Fruit fly (Drosophila melanogaster) whole organism, embryonic: ENCODE data around the gene se.

ENCODE experiments used
- ATbp ChIP-seq: fragments of 200-800 bp; sonication (Bioruptor generic); optimal IDR thresholded peaks from 2 replicates; lab custom pipeline; 2017; ENCODE audit warnings: missing biosample characterization, mild to moderate bottlenecking, missing genetic modification characterization, missing genetic modification reagents
- Atf3 ChIP-seq: fragments of 200-800 bp; sonication (Bioruptor generic); optimal IDR thresholded peaks from 3 replicates; lab custom pipeline; 2016; ENCODE audit warnings: missing biosample characterization, missing genetic modification characterization
- Bgb ChIP-seq: fragments of 200-800 bp; sonication (Bioruptor generic); IDR thresholded peaks from 2 replicates; pipeline ENCODE4 v1.3.6; 2022; ENCODE audit warnings: missing biosample characterization, missing genetic modification characterization; ENCODE audit not compliant: partially characterized antibody
- CG10654 ChIP-seq: fragments of 200-800 bp; sonication (Bioruptor generic); optimal IDR thresholded peaks from 2 replicates; lab custom pipeline; 2016; ENCODE audit warnings: missing biosample characterization, missing genetic modification characterization
- CG11456 ChIP-seq: fragments of 200-800 bp; sonication (Bioruptor generic); IDR thresholded peaks from 3 replicates; pipeline ENCODE4 v1.3.6; 2022; ENCODE audit warnings: missing biosample characterization, missing genetic modification characterization
- CG13123 ChIP-seq: fragments of 200-800 bp; sonication (Bioruptor generic); optimal IDR thresholded peaks from 2 replicates; lab custom pipeline; 2016; ENCODE audit warnings: missing biosample characterization, missing genetic modification characterization
- CG13296 ChIP-seq: fragments of 200-800 bp; sonication (Bioruptor generic); optimal IDR thresholded peaks from 3 replicates; lab custom pipeline; 2018; ENCODE audit warnings: missing biosample characterization, mild to moderate bottlenecking, missing genetic modification characterization
- CG13894 ChIP-seq: fragments of 200-800 bp; sonication (Bioruptor generic); optimal IDR thresholded peaks from 3 replicates; lab custom pipeline; 2018; ENCODE audit warnings: missing biosample characterization, mild to moderate bottlenecking, missing genetic modification characterization, moderate library complexity
- CG14860 ChIP-seq: fragments of 200-800 bp; sonication (Bioruptor generic); IDR thresholded peaks from 3 replicates; pipeline ENCODE4 v1.3.6; 2022; ENCODE audit warnings: missing biosample characterization, missing genetic modification characterization; ENCODE audit not compliant: partially characterized antibody
- CG1647 ChIP-seq: fragments of 200-800 bp; sonication (Bioruptor generic); optimal IDR thresholded peaks from 3 replicates; lab custom pipeline; 2016; ENCODE audit warnings: missing biosample characterization, missing genetic modification characterization
- CG3163 ChIP-seq: fragments of 200-800 bp; sonication (Bioruptor generic); optimal IDR thresholded peaks from 3 replicates; lab custom pipeline; 2016; ENCODE audit warnings: missing biosample characterization, missing genetic modification characterization
- CG32532 ChIP-seq: fragments of 200-800 bp; sonication (Bioruptor generic); IDR thresholded peaks from 2 replicates; pipeline ENCODE4 v1.3.6; 2022; ENCODE audit warnings: missing biosample characterization, missing genetic modification characterization
- CG34376 ChIP-seq: fragments of 200-800 bp; sonication (Bioruptor generic); optimal IDR thresholded peaks from 2 replicates; lab custom pipeline; 2018; ENCODE audit warnings: missing biosample characterization, mild to moderate bottlenecking, missing genetic modification characterization
- CG3726 ChIP-seq: fragments of 200-800 bp; sonication (Bioruptor generic); IDR thresholded peaks from 3 replicates; pipeline ENCODE4, ENCODE4 v1.3.6; 2022; ENCODE audit warnings: missing biosample characterization, missing genetic modification characterization
- CG4328 ChIP-seq: fragments of 200-800 bp; sonication (Bioruptor generic); optimal IDR thresholded peaks from 3 replicates; lab custom pipeline; 2017; ENCODE audit warnings: missing biosample characterization, missing genetic modification reagents, missing genetic modification characterization
- CG5180 ChIP-seq: fragments of 200-800 bp; sonication (Bioruptor generic); optimal IDR thresholded peaks from 3 replicates; lab custom pipeline; 2017; ENCODE audit warnings: missing biosample characterization, missing genetic modification characterization, mild to moderate bottlenecking, moderate library complexity, missing genetic modification reagents
- CG5245 ChIP-seq: fragments of 200-800 bp; sonication (Bioruptor generic); optimal IDR thresholded peaks from 3 replicates; lab custom pipeline; 2016; ENCODE audit warnings: missing biosample characterization, missing genetic modification characterization
- CG6272 ChIP-seq: fragments of 200-800 bp; sonication (Bioruptor generic); IDR thresholded peaks from 2 replicates; pipeline ENCODE4 v1.3.6; 2022; ENCODE audit warnings: missing biosample characterization, missing genetic modification characterization
- CG6765 ChIP-seq: fragments of 200-800 bp; sonication (Bioruptor generic); optimal IDR thresholded peaks from 3 replicates; lab custom pipeline; 2017; ENCODE audit warnings: missing biosample characterization, mild to moderate bottlenecking, missing genetic modification characterization
- CG7928 ChIP-seq: fragments of 200-800 bp; sonication (Bioruptor generic); optimal IDR thresholded peaks from 2 replicates; lab custom pipeline; 2017; ENCODE audit warnings: missing biosample characterization, mild to moderate bottlenecking, missing genetic modification characterization
- CG8281 ChIP-seq: fragments of 200-800 bp; sonication (Bioruptor generic); optimal IDR thresholded peaks from 2 replicates; lab custom pipeline; 2018; ENCODE audit warnings: missing biosample characterization, mild to moderate bottlenecking, missing genetic modification characterization, moderate library complexity
- CG8388 ChIP-seq: fragments of 200-800 bp; sonication (Bioruptor generic); optimal IDR thresholded peaks from 2 replicates; lab custom pipeline; 2019; ENCODE audit warnings: missing biosample characterization, mild to moderate bottlenecking, missing genetic modification characterization, moderate library complexity
- CTCF ChIP-seq: fragments of 200-800 bp; sonication (Bioruptor generic); optimal IDR thresholded peaks from 2 replicates; lab custom pipeline; 2017; ENCODE audit warnings: missing biosample characterization, mild to moderate bottlenecking, missing genetic modification characterization, moderate library complexity
- Dll ChIP-seq: fragments of 200-800 bp; sonication (Bioruptor generic); IDR thresholded peaks from 4 replicates; pipeline ENCODE4 v1.3.6; 2022; ENCODE audit warnings: missing biosample characterization, missing genetic modification characterization; ENCODE audit not compliant: partially characterized antibody
- E2f1 ChIP-seq: fragments of 200-800 bp; sonication (Bioruptor generic); IDR thresholded peaks from 2 replicates; pipeline ENCODE4 v1.3.6; 2022; ENCODE audit warnings: missing biosample characterization, missing genetic modification characterization
- Gsc ChIP-seq: fragments of 200-800 bp; sonication (Bioruptor generic); IDR thresholded peaks from 2 replicates; pipeline ENCODE4 v1.3.6; 2022; ENCODE audit warnings: missing biosample characterization, missing genetic modification characterization
- HHEX ChIP-seq: fragments of 200-800 bp; sonication (Bioruptor generic); optimal IDR thresholded peaks from 3 replicates; lab custom pipeline; 2017; ENCODE audit warnings: missing biosample characterization, mild to moderate bottlenecking, missing genetic modification characterization, missing genetic modification reagents
- HLH54F ChIP-seq: fragments of 200-800 bp; sonication (Bioruptor generic); optimal IDR thresholded peaks from 3 replicates; lab custom pipeline; 2016; ENCODE audit warnings: missing biosample characterization, missing genetic modification characterization
- Hr78 ChIP-seq, 2 experiments: fragments of 200-800 bp in 1 of 2; fragments of >200 bp in 1 of 2; sonication (Bioruptor generic) in 1 of 2; optimal IDR thresholded peaks; 2 replicates each; lab custom pipeline; 2017 to 2019; ENCODE audit warnings: missing biosample characterization in 2 of 2, missing genetic modification characterization in 2 of 2, mild to moderate bottlenecking in 1 of 2, moderate library complexity in 1 of 2
- Med ChIP-seq: fragments of 200-800 bp; sonication (Bioruptor generic); peaks from one replicate; lab custom pipeline; 2016; ENCODE audit warnings: missing biosample characterization, missing genetic modification characterization, mild to moderate bottlenecking, inconsistent platforms, moderate library complexity
- Meics ChIP-seq: fragments of 200-800 bp; sonication (Bioruptor generic); optimal IDR thresholded peaks from 2 replicates; lab custom pipeline; 2017; ENCODE audit warnings: missing biosample characterization, mild to moderate bottlenecking, missing genetic modification characterization
- Nf-YA ChIP-seq: fragments of 200-800 bp; sonication (Bioruptor generic); IDR thresholded peaks from 2 replicates; pipeline ENCODE4 v1.3.6; 2022; ENCODE audit warnings: missing biosample characterization, missing genetic modification characterization
- Opbp ChIP-seq: fragments of 200-800 bp; sonication (Bioruptor generic); IDR thresholded peaks from 3 replicates; pipeline ENCODE4 v1.3.6; 2022; ENCODE audit warnings: missing biosample characterization, missing genetic modification characterization; ENCODE audit not compliant: partially characterized antibody
- Optix ChIP-seq: fragments of 200-800 bp; sonication (Bioruptor generic); IDR thresholded peaks from 3 replicates; pipeline ENCODE4 v1.3.6; 2022; ENCODE audit warnings: missing biosample characterization, missing genetic modification characterization
- Ptx1 ChIP-seq: fragments of 200-800 bp; sonication (Bioruptor generic); IDR thresholded peaks from 2 replicates; pipeline ENCODE4 v1.3.6; 2022; ENCODE audit warnings: missing biosample characterization, missing genetic modification characterization
- Taf1 ChIP-seq: fragments of 200-800 bp; sonication (Bioruptor generic); IDR thresholded peaks from 2 replicates; pipeline ENCODE4 v1.3.6; 2022; ENCODE audit warnings: missing biosample characterization, missing genetic modification characterization
- Usf ChIP-seq: fragments of 200-800 bp; sonication (Bioruptor generic); optimal IDR thresholded peaks from 2 replicates; lab custom pipeline; 2017; ENCODE audit warnings: missing genotype, missing biosample characterization, missing genetic modification characterization
- dan ChIP-seq: fragments of 200-800 bp; sonication (Bioruptor generic); IDR thresholded peaks from 2 replicates; pipeline ENCODE4 v1.3.6; 2022; ENCODE audit warnings: missing biosample characterization, missing genetic modification characterization
- danr ChIP-seq: fragments of 200-800 bp; sonication (Bioruptor generic); IDR thresholded peaks from 2 replicates; pipeline ENCODE4 v1.3.6; 2022; ENCODE audit warnings: missing biosample characterization, missing genetic modification characterization
- fd64A ChIP-seq: fragments of 200-800 bp; sonication (Bioruptor generic); optimal IDR thresholded peaks from 3 replicates; lab custom pipeline; 2018; ENCODE audit warnings: missing biosample characterization, mild to moderate bottlenecking, missing genetic modification characterization
- grau ChIP-seq: fragments of 200-800 bp; optimal IDR thresholded peaks from 3 replicates; lab custom pipeline; 2019; ENCODE audit warnings: missing biosample characterization, mild to moderate bottlenecking, missing genetic modification characterization, moderate library complexity
- her ChIP-seq: fragments of 200-800 bp; sonication (Bioruptor generic); optimal IDR thresholded peaks from 2 replicates; lab custom pipeline; 2016; ENCODE audit warnings: missing biosample characterization, missing genetic modification characterization
- lab ChIP-seq: fragments of 200-800 bp; sonication (Bioruptor generic); optimal IDR thresholded peaks from 3 replicates; lab custom pipeline; 2017; ENCODE audit warnings: missing biosample characterization, missing genetic modification characterization, mild to moderate bottlenecking, moderate library complexity, missing genetic modification reagents
- lov ChIP-seq, 2 experiments: fragments of 200-800 bp in 1 of 2; fragments of >200 bp in 1 of 2; sonication (Bioruptor generic) in 1 of 2; IDR thresholded peaks in 1 of 2; optimal IDR thresholded peaks in 1 of 2; 2 replicates in 1 of 2; 3 replicates in 1 of 2; pipeline versions ENCODE4 v1.3.6 to Lab custom; 2017 to 2022; ENCODE audit warnings: missing biosample characterization in 1 of 2, missing genetic modification characterization in 1 of 2
- mirr ChIP-seq: fragments of 200-800 bp; sonication (Bioruptor generic); optimal IDR thresholded peaks from 3 replicates; lab custom pipeline; 2018; ENCODE audit warnings: missing biosample characterization, mild to moderate bottlenecking, missing genetic modification characterization
- ranshi ChIP-seq: fragments of 200-800 bp; sonication (Bioruptor generic); IDR thresholded peaks from 2 replicates; pipeline ENCODE4 v1.3.6; 2022; ENCODE audit warnings: missing biosample characterization, missing genetic modification characterization
- sens-2 ChIP-seq: fragments of 200-800 bp; sonication (Bioruptor generic); IDR thresholded peaks from 2 replicates; pipeline ENCODE4 v1.3.6; 2022; ENCODE audit warnings: missing biosample characterization, missing genetic modification characterization
- tll ChIP-seq, 2 experiments: fragments of 200-800 bp in 1 of 2; fragments of >200 bp in 1 of 2; sonication (Bioruptor generic) in 1 of 2; optimal IDR thresholded peaks; 2 replicates each; lab custom pipeline; 2017 to 2019; ENCODE audit warnings: missing biosample characterization in 2 of 2, missing genetic modification characterization in 2 of 2, mild to moderate bottlenecking in 1 of 2, moderate library complexity in 1 of 2
- ttk ChIP-seq: fragments of 200-800 bp; sonication (Bioruptor generic); IDR thresholded peaks from 2 replicates; pipeline ENCODE4 v2.1.2; 2022; ENCODE audit warnings: missing biosample characterization, missing genetic modification characterization
- usp ChIP-seq: fragments of >200 bp; optimal IDR thresholded peaks from 2 replicates; lab custom pipeline; 2017; ENCODE audit warnings: missing biosample characterization, missing genetic modification characterization
- vfl ChIP-seq: fragments of 200-800 bp; sonication (Bioruptor generic); optimal IDR thresholded peaks from 2 replicates; lab custom pipeline; 2016; ENCODE audit warnings: missing biosample characterization, missing genetic modification characterization

se gene

DNA sequence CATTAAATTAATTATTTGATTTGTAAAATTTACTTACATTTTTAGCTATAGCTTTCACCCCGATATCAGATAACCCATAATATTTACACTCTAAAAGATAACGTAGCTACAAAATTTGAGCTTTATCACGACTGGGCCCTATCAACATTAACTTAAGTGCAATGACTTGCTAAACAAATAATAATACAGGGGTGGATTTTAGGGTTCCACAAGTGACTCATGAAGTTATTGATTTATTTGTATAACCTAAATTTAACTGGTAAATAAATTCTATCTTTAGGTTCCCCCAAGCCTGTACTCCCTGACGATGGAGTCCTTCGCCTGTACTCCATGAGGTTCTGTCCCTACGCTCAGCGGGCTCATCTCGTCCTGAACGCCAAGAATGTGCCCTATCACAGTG lies 1.1 kb upstream of the se start (continued):
- TF ChIP-seq fd64A (GFP tag; lab: Kevin White, UChicago) = no peak
- no peak for TF ChIP-seq Taf1 (GFP tag; lab: Robert Waterston, UW)
- no peak for TF ChIP-seq usp (GFP tag; lab: Kevin White, UChicago)
- TF ChIP-seq ranshi (GFP tag; lab: Robert Waterston, UW) = no peak
- TF ChIP-seq ttk (GFP tag; lab: Robert Waterston, UW) = no peak
- no peak for TF ChIP-seq HLH54F
- peak; percentile 14 for TF ChIP-seq HHEX (GFP tag; lab: Kevin White, UChicago)
- TF ChIP-seq lab (GFP tag; lab: Kevin White, UChicago) = peak; percentile 62
- TF ChIP-seq CG7928 = no peak
- TF ChIP-seq mirr (GFP tag; lab: Kevin White, UChicago) = peak; percentile 57
- no peak for TF ChIP-seq Hr78 (GFP tag; optimal IDR thresholded peaks at IDR 0.05; lab: Kevin White, UChicago)
- 0 out of 2 replicates have a peak, but pooled peaks have one; percentile 11 for TF ChIP-seq Bgb (GFP tag; lab: Robert Waterston, UW)
- no peak for TF ChIP-seq Meics (GFP tag; lab: Kevin White, UChicago)
- TF ChIP-seq Nf-YA = no peak
- TF ChIP-seq her (GFP tag; lab: Kevin White, UChicago) = no peak
- TF ChIP-seq CG1647 (GFP tag; lab: Kevin White, UChicago) = no peak
- TF ChIP-seq CG34376 (GFP tag; lab: Kevin White, UChicago) = peak; percentile 52
- TF ChIP-seq danr = no peak
- no peak for TF ChIP-seq Gsc (GFP tag; lab: Robert Waterston, UW)
- TF ChIP-seq CG13296 (GFP tag; lab: Kevin White, UChicago) = peak; percentile 15
- no peak for TF ChIP-seq Opbp (GFP tag; lab: Robert Waterston, UW)
- TF ChIP-seq CG32532 (GFP tag; lab: Robert Waterston, UW) = no peak
- TF ChIP-seq Usf (GFP tag; lab: Kevin White, UChicago) = no peak
- no peak for TF ChIP-seq dan
- TF ChIP-seq CG4328 = no peak
- TF ChIP-seq CG8388 = no peak
- TF ChIP-seq CTCF = no peak
- no peak for TF ChIP-seq grau (tag; lab: Kevin White, UChicago)
- TF ChIP-seq CG8281 (tag; lab: Kevin White, UChicago) = no peak
- TF ChIP-seq CG13123 (GFP tag; lab: Kevin White, UChicago) = no peak
- TF ChIP-seq CG14860 = no peak
- TF ChIP-seq CG6765 = peak; percentile 28
- no peak for TF ChIP-seq E2f1 (GFP tag; lab: Robert Waterston, UW)
- no peak for TF ChIP-seq sens-2 (GFP tag; lab: Robert Waterston, UW)
- TF ChIP-seq CG5180 (GFP tag; lab: Kevin White, UChicago) = no peak
- 0 out of 2 replicates have a peak, but pooled peaks have one; percentile 9 for TF ChIP-seq Ptx1 (GFP tag; lab: Robert Waterston, UW)
- no peak for TF ChIP-seq tll (GFP tag; optimal IDR thresholded peaks at IDR 0.05; lab: Kevin White, UChicago)
- TF ChIP-seq CG10654 (GFP tag; lab: Kevin White, UChicago) = no peak
- TF ChIP-seq Med (GFP tag; lab: Kevin White, UChicago) = peak; percentile 63
- no peak for TF ChIP-seq Atf3 (GFP tag; lab: Kevin White, UChicago)
- TF ChIP-seq CG11456 (GFP tag; lab: Robert Waterston, UW) = no peak
- TF ChIP-seq lov (optimal IDR thresholded peaks at IDR 0.05; lab: Kevin White, UChicago) = no peak
- no peak for TF ChIP-seq lov (GFP tag; IDR thresholded peaks at IDR 0.05; lab: Robert Waterston, UW)
- peak; percentile 66 for TF ChIP-seq CG13894 (tag; lab: Kevin White, UChicago)
- no peak for TF ChIP-seq CG5245 (GFP tag; lab: Kevin White, UChicago)
- TF ChIP-seq CG6272 = no peak
- TF ChIP-seq Optix (GFP tag; lab: Robert Waterston, UW) = no peak
- no peak for TF ChIP-seq vfl
- no peak for TF ChIP-seq Dll (GFP tag; lab: Robert Waterston, UW)
- no peak for TF ChIP-seq CG3163 (GFP tag; lab: Kevin White, UChicago)
- no peak for TF ChIP-seq CG3726 (GFP tag; lab: Robert Waterston, UW)
- TF ChIP-seq ATbp (GFP tag; lab: Kevin White, UChicago) = no peak
